Worm (Caenorhabditis elegans) whole organism, L2 larva: ENCODE results near the gene nfki-1.
A peak's percentile ranks its signal among the peaks of the same experiment; 100 is the strongest.

Experiments used
- C34F6.9 ChIP-seq: fragments of 150-350 bp; optimal IDR thresholded peaks from 2 replicates; lab custom pipeline; 2014; ENCODE audit warnings: missing biosample characterization, missing genetic modification characterization
- F13H6.1 ChIP-seq: sonication (generic microtip); optimal IDR thresholded peaks from 2 replicates; lab custom pipeline; 2016; ENCODE audit warnings: missing genetic modification characterization, missing compliant biosample characterization
- R02D3.7 ChIP-seq: fragments of 150-350 bp; optimal IDR thresholded peaks from 2 replicates; lab custom pipeline; 2014; ENCODE audit warnings: missing biosample characterization, missing genetic modification characterization
- Y55F3AM.14 ChIP-seq: fragments of 200-800 bp; sonication (Bioruptor generic); optimal IDR thresholded peaks from 2 replicates; lab custom pipeline; 2018; ENCODE audit warnings: mild to moderate bottlenecking, missing genetic modification characterization, missing compliant biosample characterization
- ZK546.5 ChIP-seq: sonication (generic microtip); optimal IDR thresholded peaks from 2 replicates; lab custom pipeline; 2017; ENCODE audit warnings: missing biosample characterization, missing genetic modification characterization
- alr-1 ChIP-seq: fragments of 150-350 bp; optimal IDR thresholded peaks from 2 replicates; lab custom pipeline; 2014; ENCODE audit warnings: missing biosample characterization, missing genetic modification characterization
- aly-2 ChIP-seq: fragments of 150-350 bp; optimal IDR thresholded peaks from 2 replicates; lab custom pipeline; 2014; ENCODE audit warnings: missing biosample characterization, missing genetic modification characterization
- ama-1 ChIP-seq: fragments of 150-350 bp; optimal IDR thresholded peaks from 2 replicates; lab custom pipeline; 2018; ENCODE audit warnings: inconsistent platforms
- blmp-1 ChIP-seq: sonication (generic microtip); optimal IDR thresholded peaks from 2 replicates; lab custom pipeline; 2017; ENCODE audit warnings: missing genetic modification characterization, mild to moderate bottlenecking, missing compliant biosample characterization, antibody characterized with exemption, moderate library complexity; ENCODE audit not compliant: insufficient read depth
- ceh-16 ChIP-seq: fragments of 150-350 bp; optimal IDR thresholded peaks from 2 replicates; lab custom pipeline; 2014; ENCODE audit warnings: missing biosample characterization, missing genetic modification characterization
- ceh-82 ChIP-seq: fragments of 150-350 bp; optimal IDR thresholded peaks from 2 replicates; lab custom pipeline; 2014; ENCODE audit warnings: missing biosample characterization, missing genetic modification characterization
- crh-2 ChIP-seq: sonication (generic microtip); optimal IDR thresholded peaks from 2 replicates; lab custom pipeline; 2017; ENCODE audit warnings: missing biosample characterization, missing genetic modification characterization
- dmd-4 ChIP-seq: sonication (generic microtip); optimal IDR thresholded peaks from 2 replicates; lab custom pipeline; 2017; ENCODE audit warnings: missing biosample characterization, missing genetic modification characterization
- egl-27 ChIP-seq: sonication (generic microtip); optimal IDR thresholded peaks from 3 replicates; lab custom pipeline; 2017; ENCODE audit warnings: missing biosample characterization, missing genetic modification reagents, missing genetic modification characterization
- elt-1 ChIP-seq: fragments of 150-350 bp; optimal IDR thresholded peaks from 2 replicates; lab custom pipeline; 2014; ENCODE audit warnings: missing biosample characterization, missing genetic modification characterization
- elt-3 ChIP-seq: sonication (generic microtip); optimal IDR thresholded peaks from 2 replicates; lab custom pipeline; 2017; ENCODE audit warnings: missing biosample characterization, missing genetic modification characterization
- fos-1 ChIP-seq: fragments of 150-350 bp; optimal IDR thresholded peaks from 2 replicates; lab custom pipeline; 2014; ENCODE audit warnings: missing biosample characterization, missing genetic modification characterization
- gmeb-1 ChIP-seq: fragments of 150-350 bp; optimal IDR thresholded peaks from 2 replicates; lab custom pipeline; 2014; ENCODE audit warnings: missing biosample characterization, missing genetic modification characterization
- lin-11 ChIP-seq: fragments of 150-350 bp; sonication (generic microtip); optimal IDR thresholded peaks from 2 replicates; lab custom pipeline; 2014; ENCODE audit warnings: missing biosample characterization, missing genetic modification characterization, inconsistent platforms, mixed read lengths
- lin-13 ChIP-seq: fragments of 150-350 bp; optimal IDR thresholded peaks from 2 replicates; lab custom pipeline; 2014; ENCODE audit warnings: missing biosample characterization, missing genetic modification reagents, missing genetic modification characterization
- lin-39 ChIP-seq: fragments of 150-350 bp; optimal IDR thresholded peaks from 2 replicates; lab custom pipeline; 2014; ENCODE audit warnings: missing biosample characterization, missing genetic modification reagents, missing genetic modification characterization
- lsy-2 ChIP-seq, 2 experiments: fragments of 150-350 bp in 1 of 2; sonication (generic microtip) in 1 of 2; optimal IDR thresholded peaks; 2 replicates each; lab custom pipeline; 2014 to 2017; ENCODE audit warnings: missing biosample characterization in 2 of 2, missing genetic modification characterization in 2 of 2
- mab-5 ChIP-seq: fragments of 150-350 bp; optimal IDR thresholded peaks from 2 replicates; lab custom pipeline; 2014; ENCODE audit warnings: missing biosample characterization, missing genetic modification characterization
- mbf-1 ChIP-seq: sonication (generic microtip); optimal IDR thresholded peaks from 2 replicates; lab custom pipeline; 2017; ENCODE audit warnings: missing biosample characterization, missing genetic modification characterization
- mdl-1 ChIP-seq, 2 experiments: fragments of 150-350 bp in 1 of 2; sonication (generic microtip) in 1 of 2; optimal IDR thresholded peaks; 2 replicates each; lab custom pipeline; 2017; ENCODE audit warnings: missing biosample characterization in 2 of 2, missing genetic modification characterization in 2 of 2
- nhr-10 ChIP-seq: sonication (generic microtip); optimal IDR thresholded peaks from 2 replicates; lab custom pipeline; 2017; ENCODE audit warnings: missing biosample characterization, missing genetic modification characterization
- nhr-11 ChIP-seq: fragments of 150-350 bp; optimal IDR thresholded peaks from 2 replicates; lab custom pipeline; 2014; ENCODE audit warnings: missing biosample characterization, missing genetic modification characterization
- nhr-12 ChIP-seq: fragments of 150-350 bp; optimal IDR thresholded peaks from 2 replicates; lab custom pipeline; 2014; ENCODE audit warnings: missing biosample characterization, missing genetic modification characterization
- nhr-129 ChIP-seq: fragments of 150-350 bp; optimal IDR thresholded peaks from 2 replicates; lab custom pipeline; 2014; ENCODE audit warnings: missing biosample characterization, missing genetic modification characterization
- nhr-21 ChIP-seq: fragments of 150-350 bp; optimal IDR thresholded peaks from 2 replicates; lab custom pipeline; 2014; ENCODE audit warnings: missing biosample characterization, missing genetic modification characterization
- nhr-23 ChIP-seq: fragments of 150-350 bp; optimal IDR thresholded peaks from 2 replicates; lab custom pipeline; 2014; ENCODE audit warnings: missing biosample characterization, missing genetic modification reagents, missing genetic modification characterization
- nhr-237 ChIP-seq: fragments of 150-350 bp; optimal IDR thresholded peaks from 2 replicates; lab custom pipeline; 2014; ENCODE audit warnings: missing biosample characterization, missing genetic modification characterization
- nhr-25 ChIP-seq: fragments of 150-350 bp; sonication (generic microtip); optimal IDR thresholded peaks from 3 replicates; lab custom pipeline; 2014; ENCODE audit warnings: missing biosample characterization, missing genetic modification characterization
- nhr-6 ChIP-seq: fragments of 150-350 bp; optimal IDR thresholded peaks from 2 replicates; lab custom pipeline; 2014; ENCODE audit warnings: missing biosample characterization, missing genetic modification characterization
- nhr-77 ChIP-seq: fragments of 150-350 bp; optimal IDR thresholded peaks from 2 replicates; lab custom pipeline; 2014; ENCODE audit warnings: missing biosample characterization, missing genetic modification characterization
- peb-1 ChIP-seq: fragments of 150-350 bp; optimal IDR thresholded peaks from 2 replicates; lab custom pipeline; 2014; ENCODE audit warnings: missing biosample characterization, missing genetic modification characterization
- sem-4 ChIP-seq: fragments of 150-350 bp; optimal IDR thresholded peaks from 2 replicates; lab custom pipeline; 2014; ENCODE audit warnings: missing biosample characterization, missing genetic modification reagents, missing genetic modification characterization
- skn-1 ChIP-seq: sonication (generic microtip); optimal IDR thresholded peaks from 2 replicates; lab custom pipeline; 2017; ENCODE audit warnings: missing biosample characterization, missing genetic modification characterization
- sma-3 ChIP-seq: sonication (generic microtip); optimal IDR thresholded peaks from 2 replicates; lab custom pipeline; 2016; ENCODE audit warnings: missing genetic modification reagents, missing genetic modification characterization, missing compliant biosample characterization
- sma-9 ChIP-seq, 2 experiments: fragments of 150-350 bp in 1 of 2; sonication (generic microtip) in 1 of 2; optimal IDR thresholded peaks; 2 replicates each; lab custom pipeline; 2014 to 2016; ENCODE audit warnings: missing genetic modification characterization in 2 of 2, mild to moderate bottlenecking in 1 of 2, missing biosample characterization in 1 of 2, missing compliant biosample characterization in 1 of 2, missing genetic modification reagents in 1 of 2, moderate library complexity in 1 of 2
- snpc-4 ChIP-seq: fragments of 150-350 bp; optimal IDR thresholded peaks from 2 replicates; lab custom pipeline; 2014; ENCODE audit warnings: missing biosample characterization, missing genetic modification characterization
- unc-39 ChIP-seq: fragments of 150-350 bp; optimal IDR thresholded peaks from 2 replicates; lab custom pipeline; 2014; ENCODE audit warnings: missing biosample characterization, missing genetic modification characterization
- unc-55 ChIP-seq: fragments of 150-350 bp; sonication (generic microtip); optimal IDR thresholded peaks from 3 replicates; lab custom pipeline; 2014; ENCODE audit warnings: missing biosample characterization, missing genetic modification reagents, missing genetic modification characterization
- unc-62 ChIP-seq: fragments of 150-350 bp; optimal IDR thresholded peaks from 2 replicates; lab custom pipeline; 2014; ENCODE audit warnings: missing biosample characterization, missing genetic modification reagents, missing genetic modification characterization
- ztf-1 ChIP-seq: fragments of 200-800 bp; sonication (Bioruptor generic); conservative IDR thresholded peaks from 2 replicates; pipeline ENCODE4 v1.3.6; 2022; ENCODE audit warnings: missing genetic modification characterization, missing compliant biosample characterization
- ztf-11 ChIP-seq: sonication (generic microtip); optimal IDR thresholded peaks from 2 replicates; lab custom pipeline; 2017; ENCODE audit warnings: missing biosample characterization, missing genetic modification characterization

The nfki-1 gene

DNA sequence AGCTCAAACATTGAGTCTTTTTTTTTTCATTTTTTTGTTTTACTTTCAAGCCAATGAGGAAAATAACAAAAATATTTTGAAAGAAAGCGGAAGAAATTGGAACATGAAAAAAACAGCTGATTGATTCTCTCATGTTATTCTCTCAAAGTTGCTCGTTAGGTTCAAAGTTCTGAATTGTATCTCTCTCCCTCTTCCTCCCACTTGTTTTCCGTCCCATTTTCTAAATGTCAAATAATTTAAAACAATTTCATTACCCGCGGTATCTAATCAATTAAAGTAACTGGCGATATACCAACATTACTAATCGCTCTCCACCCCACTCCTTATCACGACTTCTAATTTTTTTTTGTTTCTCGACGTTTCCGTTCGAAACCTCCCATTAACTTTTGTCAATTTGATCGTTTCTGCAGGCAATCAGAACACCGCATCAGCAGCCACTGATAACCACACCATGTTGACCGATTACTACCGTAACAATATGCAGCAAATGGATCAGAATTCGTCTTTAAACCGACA is 12.2 kb upstream of the nfki-1 start:
- TF ChIP-seq sma-3 (GFP tag; lab: Kevin White, UChicago): peak; percentile 6
- no peak for TF ChIP-seq dmd-4 (tag; lab: Kevin White, UChicago)
- no peak for TF ChIP-seq crh-2
- no peak for TF ChIP-seq elt-3
- TF ChIP-seq nhr-21: peak; percentile 5
- peak; percentile 10 for TF ChIP-seq sem-4 (tag; lab: Kevin White, UChicago)
- TF ChIP-seq nhr-6 (tag; lab: Kevin White, UChicago): no peak
- no peak for TF ChIP-seq unc-55 (GFP tag; lab: Kevin White, UChicago)
- peak; percentile 64 for TF ChIP-seq sma-9 (GFP tag; optimal IDR thresholded peaks at IDR 0.05; lab: Kevin White, UChicago)
- TF ChIP-seq sma-9 (tag; optimal IDR thresholded peaks at IDR 0.05; lab: Kevin White, UChicago): no peak

DNA sequence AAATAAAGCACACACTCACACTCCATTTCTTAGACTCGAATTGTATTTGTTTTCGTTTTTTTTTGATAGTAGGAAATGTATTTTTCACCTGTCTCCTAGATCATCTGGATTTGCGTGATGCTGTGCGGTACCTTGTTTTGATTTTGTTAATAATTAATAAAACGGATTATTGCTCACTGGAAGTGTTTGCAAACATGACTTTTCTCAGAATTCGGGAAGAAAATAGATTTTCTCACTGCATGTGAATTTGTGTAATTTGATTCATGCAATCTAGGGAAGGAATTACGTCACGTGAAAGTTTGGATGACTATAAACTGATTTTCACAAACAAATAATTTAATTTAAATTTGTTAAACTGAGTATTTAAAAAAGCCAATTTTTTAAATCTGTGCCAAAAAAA is 11.1 kb upstream of the nfki-1 start:
- TF ChIP-seq lin-13 (GFP tag; lab: Kevin White, UChicago) (peak; percentile 18), Y55F3AM.14 (no peak), lsy-2 (tag; optimal IDR thresholded peaks at IDR 0.05; lab: Kevin White, UChicago) (peak in 1 of 2 experiments; percentile 48), crh-2 (no peak), C34F6.9 (tag; lab: Kevin White, UChicago) (peak; percentile 39), mbf-1 (no peak), nhr-21 (peak; percentile 37), nhr-237 (tag; lab: Kevin White, UChicago) (peak; percentile 11), sma-9 (GFP tag; optimal IDR thresholded peaks at IDR 0.05; lab: Kevin White, UChicago) (peak; percentile 46), sma-9 (tag; optimal IDR thresholded peaks at IDR 0.05; lab: Kevin White, UChicago) (no peak), sma-3 (GFP tag; lab: Kevin White, UChicago) (peak; percentile 37)

DNA sequence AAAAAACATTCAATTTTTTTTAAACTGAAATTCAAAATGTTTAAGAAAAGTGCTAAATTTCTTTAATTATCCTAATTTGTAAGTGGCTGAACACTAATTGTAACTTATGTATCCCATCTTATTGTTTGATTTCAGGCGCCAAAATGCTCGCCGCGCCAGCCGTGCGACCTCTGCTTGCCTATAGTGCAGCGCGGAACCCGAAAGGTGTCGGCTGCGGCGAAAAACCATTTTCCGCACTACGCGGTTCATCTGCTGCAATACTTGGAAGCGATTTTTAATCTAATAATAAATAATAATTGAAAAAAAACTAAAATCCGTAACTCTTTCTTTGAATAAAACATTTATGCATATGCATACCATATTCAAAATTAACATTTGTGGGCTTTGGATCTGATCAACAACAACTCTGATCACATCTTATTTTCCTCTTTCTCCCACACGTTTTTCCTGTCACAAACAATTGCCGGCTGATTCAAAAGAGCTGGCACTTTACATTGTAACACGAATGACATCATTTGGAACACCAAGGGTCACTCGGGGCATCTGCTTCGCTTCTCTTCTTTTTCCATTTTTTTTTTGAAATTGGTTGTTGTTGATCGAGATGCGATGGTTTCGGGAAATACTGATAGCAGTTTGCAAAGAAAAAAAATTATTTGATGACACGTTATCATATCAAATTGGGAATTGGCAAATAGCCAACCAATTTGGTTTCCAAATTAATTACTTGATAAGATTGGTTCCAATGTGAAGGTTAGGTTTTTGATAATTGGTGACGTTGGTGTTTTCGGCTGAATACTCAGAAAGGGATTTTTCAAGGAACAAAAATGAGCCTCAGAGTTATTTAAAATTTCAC is 9.5 kb upstream of the nfki-1 start:
- TF ChIP-seq lin-39 (tag; lab: Kevin White, UChicago) (no peak), C34F6.9 (tag; lab: Kevin White, UChicago) (peak; percentile 6), ztf-1 (GFP tag; lab: Robert Waterston, UW) (no peak), egl-27 (tag; lab: Kevin White, UChicago) (peak; percentile 2), nhr-25 (tag; lab: Kevin White, UChicago) (no peak), ama-1 (lab: Kevin White, UChicago) (no peak), nhr-129 (tag; lab: Kevin White, UChicago) (no peak), blmp-1 (no peak), Y55F3AM.14 (no peak), unc-62 (GFP tag; lab: Kevin White, UChicago) (no peak), elt-3 (no peak), fos-1 (peak; percentile 51), nhr-10 (tag; lab: Kevin White, UChicago) (no peak), snpc-4 (tag; lab: Kevin White, UChicago) (peak; percentile 93), R02D3.7 (tag; lab: Kevin White, UChicago) (no peak), lin-11 (tag; lab: Kevin White, UChicago) (no peak), sma-3 (GFP tag; lab: Kevin White, UChicago) (peak; percentile 31), ceh-82 (tag; lab: Kevin White, UChicago) (no peak), unc-55 (GFP tag; lab: Kevin White, UChicago) (no peak), alr-1 (tag; lab: Kevin White, UChicago) (no peak), nhr-6 (tag; lab: Kevin White, UChicago) (no peak), skn-1 (no peak), lsy-2 (tag; optimal IDR thresholded peaks at IDR 0.05; lab: Kevin White, UChicago) (peak in 1 of 2 experiments; percentile 58), nhr-77 (tag; lab: Kevin White, UChicago) (no peak), peb-1 (tag; lab: Kevin White, UChicago) (no peak), ZK546.5 (tag; lab: Kevin White, UChicago) (no peak), nhr-11 (no peak), nhr-23 (tag; lab: Kevin White, UChicago) (no peak), F13H6.1 (tag; lab: Kevin White, UChicago) (peak; percentile 68), ztf-11 (tag; lab: Kevin White, UChicago) (no peak), mdl-1 (tag; optimal IDR thresholded peaks at IDR 0.05; lab: Kevin White, UChicago) (no peak), dmd-4 (tag; lab: Kevin White, UChicago) (no peak), mab-5 (tag; lab: Kevin White, UChicago) (no peak), gmeb-1 (tag; lab: Kevin White, UChicago) (no peak), elt-1 (tag; lab: Kevin White, UChicago) (no peak), unc-39 (no peak), lin-13 (GFP tag; lab: Kevin White, UChicago) (no peak), ceh-16 (no peak), nhr-237 (tag; lab: Kevin White, UChicago) (no peak), nhr-12 (no peak), aly-2 (tag; lab: Kevin White, UChicago) (no peak), mbf-1 (no peak)
